Fruit fly (Drosophila melanogaster): ENCODE measurements around the gene Sac1.

Sac1 gene

dm6 chr3L:1280890-1281622 lies 33.4 kb downstream of the Sac1 start:
- TF ChIP-seq CG17801 (GFP tag; optimal IDR thresholded peaks at IDR 0.05; ENCODE audit: partially characterized antibody), result no peak

dm6 chr3L:1294835-1295234 lies 47.2 kb downstream of the Sac1 start:
- TF ChIP-seq CG17801 (GFP tag; optimal IDR thresholded peaks at IDR 0.05; ENCODE audit: partially characterized antibody), result no peak

DNA sequence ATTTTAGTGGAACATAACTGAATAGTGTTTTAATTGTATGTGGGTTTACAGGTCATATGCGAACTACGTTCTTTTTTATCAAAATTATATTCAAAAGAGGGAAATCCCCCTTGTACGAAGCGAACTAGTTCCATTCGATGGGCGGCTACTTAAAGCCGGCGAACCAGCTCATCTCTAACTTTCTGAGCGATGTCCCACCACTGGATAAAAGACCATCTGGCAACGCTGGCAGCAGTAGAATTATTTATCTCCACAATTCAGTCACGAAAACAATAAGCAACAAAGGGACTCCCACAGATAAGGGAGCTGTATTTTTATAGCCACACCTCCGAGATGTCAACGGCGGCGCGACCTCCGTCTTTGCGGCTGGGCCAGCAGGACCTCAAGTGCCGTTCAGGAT lies 48.1 kb downstream of the Sac1 start, which contains the start of gene Rabex-5:
Rabex-5 (plus strand) TSS at position 221 of the 400 bp plus-strand sequence.
- TF ChIP-seq CG17801 (GFP tag; optimal IDR thresholded peaks at IDR 0.05; ENCODE audit: partially characterized antibody), result no peak

DNA sequence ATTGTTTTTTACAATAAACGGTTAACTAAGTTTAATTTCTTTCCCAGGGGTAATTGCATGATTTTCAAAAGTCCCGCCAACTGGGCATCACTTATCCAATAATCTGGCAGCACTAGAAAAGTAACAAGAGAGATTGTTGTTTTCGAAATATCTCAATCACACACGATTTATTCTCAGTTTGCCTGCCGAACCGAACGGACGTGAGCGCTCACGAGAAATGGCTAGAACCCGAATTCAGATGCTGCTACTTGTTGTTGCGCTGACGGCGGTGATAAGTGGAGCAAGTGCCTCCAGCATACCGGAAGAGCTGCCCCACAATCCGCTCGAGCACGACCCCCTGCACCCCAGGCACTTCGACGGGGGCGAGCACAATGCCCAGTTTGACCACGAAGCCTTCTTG lies 50.9 kb downstream of the Sac1 start, which contains the start of gene scf:
scf (plus strand) TSS at position 164 of the 400 bp plus-strand sequence.
- TF ChIP-seq CG17801 (GFP tag; optimal IDR thresholded peaks at IDR 0.05; ENCODE audit: partially characterized antibody), result no peak

All from ovary, adult (tissue).